Fruit fly (Drosophila melanogaster) whole organism, embryonic: ENCODE data around the gene Acp62F.

ENCODE experiments used
- Ada2b ChIP-seq: fragments of 200-800 bp; sonication (Bioruptor generic); IDR thresholded peaks from 2 replicates; pipeline ENCODE4 v1.3.6; 2022; ENCODE audit warnings: missing biosample characterization, missing genetic modification characterization
- Asciz ChIP-seq: fragments of 200-800 bp; sonication (Bioruptor generic); optimal IDR thresholded peaks from 2 replicates; lab custom pipeline; 2017; ENCODE audit warnings: missing biosample characterization, mild to moderate bottlenecking, missing genetic modification characterization, missing genetic modification reagents
- Atf3 ChIP-seq: fragments of 200-800 bp; sonication (Bioruptor generic); optimal IDR thresholded peaks from 3 replicates; lab custom pipeline; 2016; ENCODE audit warnings: missing biosample characterization, missing genetic modification characterization
- Bgb ChIP-seq: fragments of 200-800 bp; sonication (Bioruptor generic); IDR thresholded peaks from 2 replicates; pipeline ENCODE4 v1.3.6; 2022; ENCODE audit warnings: missing biosample characterization, missing genetic modification characterization; ENCODE audit not compliant: partially characterized antibody
- CG12391 ChIP-seq: fragments of 200-800 bp; sonication (Bioruptor generic); optimal IDR thresholded peaks from 3 replicates; lab custom pipeline; 2018; ENCODE audit warnings: missing biosample characterization, mild to moderate bottlenecking, missing genetic modification characterization, moderate library complexity
- CG15269 ChIP-seq: fragments of 200-800 bp; sonication (Bioruptor generic); optimal IDR thresholded peaks from 2 replicates; lab custom pipeline; 2018; ENCODE audit warnings: missing biosample characterization, mild to moderate bottlenecking, missing genetic modification characterization, moderate library complexity
- CG15514 ChIP-seq: fragments of 200-800 bp; sonication (Bioruptor generic); optimal IDR thresholded peaks from 3 replicates; lab custom pipeline; 2017; ENCODE audit warnings: missing biosample characterization, missing genetic modification characterization, mild to moderate bottlenecking, moderate library complexity, missing genetic modification reagents
- CG15601 ChIP-seq: fragments of 200-800 bp; sonication (Bioruptor generic); optimal IDR thresholded peaks from 3 replicates; lab custom pipeline; 2019; ENCODE audit warnings: missing biosample characterization, mild to moderate bottlenecking, missing genetic modification characterization, moderate library complexity
- CG1647 ChIP-seq: fragments of 200-800 bp; sonication (Bioruptor generic); optimal IDR thresholded peaks from 3 replicates; lab custom pipeline; 2016; ENCODE audit warnings: missing biosample characterization, missing genetic modification characterization
- CG17385 ChIP-seq: fragments of 200-800 bp; sonication (Bioruptor generic); optimal IDR thresholded peaks from 3 replicates; lab custom pipeline; 2018; ENCODE audit warnings: missing biosample characterization, mild to moderate bottlenecking, missing genetic modification characterization
- CG18262 ChIP-seq: fragments of 200-800 bp; optimal IDR thresholded peaks from 3 replicates; lab custom pipeline; 2019; ENCODE audit warnings: missing biosample characterization, mild to moderate bottlenecking, missing genetic modification characterization, moderate library complexity
- CG2116 ChIP-seq: fragments of 200-800 bp; sonication (Bioruptor generic); optimal IDR thresholded peaks from 3 replicates; lab custom pipeline; 2018; ENCODE audit warnings: missing biosample characterization, mild to moderate bottlenecking, missing genetic modification characterization
- CG2120 ChIP-seq: fragments of 200-800 bp; sonication (Bioruptor generic); optimal IDR thresholded peaks from 3 replicates; lab custom pipeline; 2016; ENCODE audit warnings: missing biosample characterization, missing genetic modification characterization
- CG33557 ChIP-seq: fragments of 200-800 bp; sonication (Bioruptor generic); optimal IDR thresholded peaks from 2 replicates; lab custom pipeline; 2019; ENCODE audit warnings: missing biosample characterization, mild to moderate bottlenecking, missing genetic modification characterization, moderate library complexity
- CG43689 ChIP-seq: fragments of 200-800 bp; sonication (Bioruptor generic); IDR thresholded peaks from 2 replicates; pipeline ENCODE4 v1.3.6; 2022; ENCODE audit warnings: missing biosample characterization, missing genetic modification characterization
- CG4730 ChIP-seq: fragments of 200-800 bp; sonication (Bioruptor generic); IDR thresholded peaks from 2 replicates; pipeline ENCODE4 v1.3.6; 2022; ENCODE audit warnings: missing biosample characterization, missing genetic modification characterization
- CG5180 ChIP-seq: fragments of 200-800 bp; sonication (Bioruptor generic); optimal IDR thresholded peaks from 3 replicates; lab custom pipeline; 2017; ENCODE audit warnings: missing biosample characterization, missing genetic modification characterization, mild to moderate bottlenecking, moderate library complexity, missing genetic modification reagents
- CG6254 ChIP-seq: fragments of 200-800 bp; sonication (Bioruptor generic); optimal IDR thresholded peaks from 3 replicates; lab custom pipeline; 2017; ENCODE audit warnings: mild to moderate bottlenecking, missing biosample characterization, missing genetic modification reagents, missing genetic modification characterization
- CG6272 ChIP-seq: fragments of 200-800 bp; sonication (Bioruptor generic); IDR thresholded peaks from 2 replicates; pipeline ENCODE4 v1.3.6; 2022; ENCODE audit warnings: missing biosample characterization, missing genetic modification characterization
- CG7271 ChIP-seq: fragments of 200-800 bp; sonication (Bioruptor generic); optimal IDR thresholded peaks from 2 replicates; lab custom pipeline; 2018; ENCODE audit warnings: missing biosample characterization, mild to moderate bottlenecking, missing genetic modification characterization, moderate library complexity
- CG7556 ChIP-seq: fragments of 200-800 bp; sonication (Bioruptor generic); optimal IDR thresholded peaks from 2 replicates; lab custom pipeline; 2017; ENCODE audit warnings: missing biosample characterization, mild to moderate bottlenecking, missing genetic modification characterization
- CG9215 ChIP-seq: fragments of 200-800 bp; sonication (Bioruptor generic); IDR thresholded peaks from 2 replicates; pipeline ENCODE4 v1.3.6; 2022; ENCODE audit warnings: missing biosample characterization, missing genetic modification characterization
- Deaf1 ChIP-seq: fragments of 200-800 bp; optimal IDR thresholded peaks from 3 replicates; lab custom pipeline; 2019; ENCODE audit warnings: missing biosample characterization, mild to moderate bottlenecking, missing genetic modification characterization, moderate library complexity
- Dek ChIP-seq: fragments of 200-800 bp; sonication (Bioruptor generic); optimal IDR thresholded peaks from 3 replicates; lab custom pipeline; 2019; ENCODE audit warnings: missing biosample characterization, mild to moderate bottlenecking, missing genetic modification characterization, moderate library complexity
- GATAe ChIP-seq: fragments of 200-800 bp; sonication (Bioruptor generic); conservative IDR thresholded peaks from 2 replicates; pipeline ENCODE4 v1.3.6; 2022; ENCODE audit warnings: missing biosample characterization, missing genetic modification characterization
- Gsc ChIP-seq: fragments of 200-800 bp; sonication (Bioruptor generic); IDR thresholded peaks from 2 replicates; pipeline ENCODE4 v1.3.6; 2022; ENCODE audit warnings: missing biosample characterization, missing genetic modification characterization
- Gug ChIP-seq: fragments of 200-800 bp; sonication (Bioruptor generic); IDR thresholded peaks from 4 replicates; pipeline ENCODE4 v1.3.6; 2022; ENCODE audit warnings: missing biosample characterization, missing genetic modification characterization
- HLH54F ChIP-seq: fragments of 200-800 bp; sonication (Bioruptor generic); optimal IDR thresholded peaks from 3 replicates; lab custom pipeline; 2016; ENCODE audit warnings: missing biosample characterization, missing genetic modification characterization
- HLHmδ ChIP-seq: fragments of 200-800 bp; sonication (Bioruptor generic); optimal IDR thresholded peaks from 2 replicates; lab custom pipeline; 2018; ENCODE audit warnings: missing biosample characterization, mild to moderate bottlenecking, missing genetic modification characterization, moderate library complexity
- Lhr ChIP-seq: fragments of 200-800 bp; sonication (Bioruptor generic); optimal IDR thresholded peaks from 3 replicates; lab custom pipeline; 2017; ENCODE audit warnings: mild to moderate bottlenecking, missing biosample characterization, missing genetic modification reagents, missing genetic modification characterization
- Lpt ChIP-seq: fragments of >200 bp; optimal IDR thresholded peaks from 2 replicates; lab custom pipeline; 2018; ENCODE audit warnings: missing biosample characterization, missing genetic modification characterization
- Max ChIP-seq: fragments of 200-800 bp; sonication (Bioruptor generic); optimal IDR thresholded peaks from 2 replicates; lab custom pipeline; 2016; ENCODE audit warnings: missing biosample characterization, mild to moderate bottlenecking, missing genetic modification characterization
- Meics ChIP-seq: fragments of 200-800 bp; sonication (Bioruptor generic); optimal IDR thresholded peaks from 2 replicates; lab custom pipeline; 2017; ENCODE audit warnings: missing biosample characterization, mild to moderate bottlenecking, missing genetic modification characterization
- NFAT ChIP-seq: fragments of 200-800 bp; sonication (Bioruptor generic); IDR thresholded peaks from 2 replicates; pipeline ENCODE4 v1.3.6; 2022; ENCODE audit warnings: missing biosample characterization, missing genetic modification characterization
- Oaz ChIP-seq: fragments of 200-800 bp; sonication (Bioruptor generic); IDR thresholded peaks from 2 replicates; pipeline ENCODE4 v1.3.6; 2022; ENCODE audit warnings: missing biosample characterization, missing genetic modification characterization
- Oli ChIP-seq: fragments of 200-800 bp; sonication (Bioruptor generic); optimal IDR thresholded peaks from 2 replicates; lab custom pipeline; 2018; ENCODE audit warnings: missing biosample characterization, mild to moderate bottlenecking, missing genetic modification characterization, moderate library complexity
- Poxn ChIP-seq: fragments of 200-800 bp; sonication (Bioruptor generic); IDR thresholded peaks from 2 replicates; pipeline ENCODE4 v1.3.6; 2022; ENCODE audit warnings: missing biosample characterization, missing genetic modification characterization
- Sry-β ChIP-seq: fragments of 200-800 bp; sonication (Bioruptor generic); optimal IDR thresholded peaks from 2 replicates; lab custom pipeline; 2018; ENCODE audit warnings: missing biosample characterization, mild to moderate bottlenecking, missing genetic modification characterization, moderate library complexity
- Taf1 ChIP-seq: fragments of 200-800 bp; sonication (Bioruptor generic); IDR thresholded peaks from 2 replicates; pipeline ENCODE4 v1.3.6; 2022; ENCODE audit warnings: missing biosample characterization, missing genetic modification characterization
- Vsx1 ChIP-seq: fragments of 200-800 bp; sonication (Bioruptor generic); optimal IDR thresholded peaks from 2 replicates; lab custom pipeline; 2017; ENCODE audit warnings: missing biosample characterization, mild to moderate bottlenecking, missing genetic modification characterization, missing genetic modification reagents
- ci ChIP-seq: fragments of 200-800 bp; sonication (Bioruptor generic); IDR thresholded peaks from 3 replicates; pipeline ENCODE4 v1.3.6; 2022; ENCODE audit warnings: missing biosample characterization, missing genetic modification characterization
- dpn ChIP-seq, 2 experiments: fragments of 200-800 bp; sonication (Bioruptor generic); optimal IDR thresholded peaks; 3 replicates each; lab custom pipeline; 2016; ENCODE audit warnings: missing biosample characterization in 2 of 2, missing genetic modification characterization in 2 of 2
- gfzf ChIP-seq: fragments of 200-800 bp; sonication (Bioruptor generic); optimal IDR thresholded peaks from 2 replicates; lab custom pipeline; 2016; ENCODE audit warnings: missing biosample characterization, mild to moderate bottlenecking, missing genetic modification characterization, moderate library complexity
- hkb ChIP-seq, 2 experiments: fragments of 200-800 bp in 1 of 2; fragments of >200 bp in 1 of 2; sonication (Bioruptor generic) in 1 of 2; IDR thresholded peaks in 1 of 2; optimal IDR thresholded peaks in 1 of 2; 2 replicates each; pipeline versions ENCODE4 v1.3.6 to Lab custom; 2017 to 2022; ENCODE audit warnings: missing biosample characterization in 1 of 2, missing genetic modification characterization in 1 of 2
- nau ChIP-seq: fragments of 200-800 bp; sonication (Bioruptor generic); optimal IDR thresholded peaks from 3 replicates; lab custom pipeline; 2017; ENCODE audit warnings: missing biosample characterization, mild to moderate bottlenecking, missing genetic modification characterization, missing genetic modification reagents
- schlank ChIP-seq: fragments of 200-800 bp; sonication (Bioruptor generic); optimal IDR thresholded peaks from 2 replicates; lab custom pipeline; 2018; ENCODE audit warnings: missing biosample characterization, mild to moderate bottlenecking, missing genetic modification characterization
- unpg ChIP-seq: fragments of 200-800 bp; sonication (Bioruptor generic); optimal IDR thresholded peaks from 3 replicates; lab custom pipeline; 2018; ENCODE audit warnings: missing biosample characterization, mild to moderate bottlenecking, missing genetic modification characterization, moderate library complexity
- zen2 ChIP-seq: fragments of 200-800 bp; sonication (Bioruptor generic); IDR thresholded peaks from 3 replicates; pipeline ENCODE4 v1.3.6; 2022; ENCODE audit warnings: missing biosample characterization, missing genetic modification characterization; ENCODE audit not compliant: partially characterized antibody
- zfh1 ChIP-seq: fragments of 200-800 bp; sonication (Bioruptor generic); IDR thresholded peaks from 3 replicates; pipeline ENCODE4 v1.3.6; 2022; ENCODE audit warnings: missing biosample characterization, missing genetic modification characterization

The Acp62F gene

dm6 chr3L:2733208-2733607 is 6.3 kb upstream of the Acp62F start (continued):
- TF ChIP-seq zen2 (GFP tag; lab: Robert Waterston, UW), result no peak
- 0 out of 2 replicates have a peak, but pooled peaks have one; percentile 22 for TF ChIP-seq GATAe (GFP tag; lab: Robert Waterston, UW)
- TF ChIP-seq Vsx1 (GFP tag; lab: Kevin White, UChicago), result no peak
- TF ChIP-seq Oaz (GFP tag; lab: Robert Waterston, UW), result peak; percentile 53
- peak; percentile 53 for TF ChIP-seq CG7556 (GFP tag; lab: Kevin White, UChicago)
- no peak for TF ChIP-seq hkb (optimal IDR thresholded peaks at IDR 0.05; lab: Kevin White, UChicago)
- TF ChIP-seq hkb (GFP tag; IDR thresholded peaks at IDR 0.05; lab: Robert Waterston, UW), result peak; percentile 72
- TF ChIP-seq Atf3 (GFP tag; lab: Kevin White, UChicago), result peak; percentile 4
- peak; percentile 69 for TF ChIP-seq HLH54F (GFP tag; lab: Kevin White, UChicago)
- peak; percentile 52 for TF ChIP-seq nau
- no peak for TF ChIP-seq gfzf (GFP tag; lab: Kevin White, UChicago)
- peak; percentile 61; the same call in 2 of the 3 replicates for TF ChIP-seq zfh1 (GFP tag; lab: Robert Waterston, UW)
- peak; percentile 87 for TF ChIP-seq Ada2b (GFP tag; lab: Robert Waterston, UW)
- TF ChIP-seq CG12391 (tag; lab: Kevin White, UChicago), result peak; percentile 59
- peak; percentile 59; the same call in 1 of the 2 replicates for TF ChIP-seq CG43689
- no peak for TF ChIP-seq CG33557 (GFP tag; lab: Kevin White, UChicago)
- TF ChIP-seq Bgb (GFP tag; lab: Robert Waterston, UW), result no peak
- peak; percentile 9; the same call in 1 of the 2 replicates for TF ChIP-seq CG6272 (GFP tag; lab: Robert Waterston, UW)
- peak; percentile 43 for TF ChIP-seq Dek (tag; lab: Kevin White, UChicago)
- TF ChIP-seq Gug (GFP tag; lab: Robert Waterston, UW), result peak; percentile 38; the same call in 2 of the 4 replicates
- TF ChIP-seq Sry-β (GFP tag; lab: Kevin White, UChicago), result no peak
- TF ChIP-seq Lhr (GFP tag; lab: Kevin White, UChicago), result no peak
- 0 out of 2 replicates have a peak, but pooled peaks have one; percentile 18 for TF ChIP-seq Gsc (GFP tag; lab: Robert Waterston, UW)
- TF ChIP-seq Deaf1 (tag; lab: Kevin White, UChicago), result peak; percentile 36
- peak; percentile 38; the same call in 1 of the 2 replicates for TF ChIP-seq Taf1 (GFP tag; lab: Robert Waterston, UW)
- no peak for TF ChIP-seq CG15601 (tag; lab: Kevin White, UChicago)
- peak; percentile 52 for TF ChIP-seq CG15514 (GFP tag; lab: Kevin White, UChicago)
- peak; percentile 77 for TF ChIP-seq CG15269 (tag; lab: Kevin White, UChicago)
- TF ChIP-seq schlank (tag; lab: Kevin White, UChicago), result peak; percentile 55
- TF ChIP-seq NFAT (GFP tag; lab: Robert Waterston, UW), result peak; percentile 76
- TF ChIP-seq CG2116 (GFP tag; lab: Kevin White, UChicago), result peak; percentile 13
- peak; percentile 87 for TF ChIP-seq CG2120 (GFP tag; lab: Kevin White, UChicago)
- TF ChIP-seq CG7271, result no peak
- TF ChIP-seq Poxn (GFP tag; lab: Robert Waterston, UW), result peak; percentile 53; the same call in 1 of the 2 replicates
- peak; percentile 70; the same call in 1 of the 2 replicates for TF ChIP-seq CG4730 (GFP tag; lab: Robert Waterston, UW)
- TF ChIP-seq Lpt (GFP tag; lab: Kevin White, UChicago), result no peak
- peak; percentile 79 for TF ChIP-seq Oli (tag; lab: Kevin White, UChicago)
- TF ChIP-seq CG5180, result no peak
- TF ChIP-seq Asciz (GFP tag; lab: Kevin White, UChicago), result no peak
- peak; percentile 70 for TF ChIP-seq Meics (GFP tag; lab: Kevin White, UChicago)
- TF ChIP-seq unpg (GFP tag; lab: Kevin White, UChicago), result peak; percentile 80
- TF ChIP-seq CG17385 (GFP tag; lab: Kevin White, UChicago), result peak; percentile 63
- peak; percentile 51; the same call in 1 of the 2 replicates for TF ChIP-seq CG9215 (GFP tag; lab: Robert Waterston, UW)
- TF ChIP-seq dpn (GFP tag; optimal IDR thresholded peaks at IDR 0.05; lab: Kevin White, UChicago), result peak; percentile 77 to 81
- peak; percentile 74 for TF ChIP-seq CG1647 (GFP tag; lab: Kevin White, UChicago)
- TF ChIP-seq Max (GFP tag; lab: Kevin White, UChicago), result peak; percentile 17
- TF ChIP-seq HLHmδ (GFP tag; lab: Kevin White, UChicago), result no peak
- peak; percentile 76; the same call in 2 of the 3 replicates for TF ChIP-seq ci (GFP tag; lab: Robert Waterston, UW)
- peak; percentile 44 for TF ChIP-seq CG18262
- no peak for TF ChIP-seq CG6254 (GFP tag; lab: Kevin White, UChicago)
